Fruit fly (Drosophila melanogaster) whole organism: Measurements from ENCODE around the gene Fbxl4.

Experiments used
- CG8478 ChIP-seq: fragments of >200 bp; optimal IDR thresholded peaks from 2 replicates; lab custom pipeline; 2018; ENCODE audit warnings: inconsistent platforms
- Dll ChIP-seq: fragments of >200 bp; optimal IDR thresholded peaks from 2 replicates; lab custom pipeline; 2017
- EcR ChIP-seq, 2 experiments: fragments of >200 bp; optimal IDR thresholded peaks; 2 replicates each; lab custom pipeline; 2017; ENCODE audit warnings: missing biosample characterization in 2 of 2, missing genetic modification characterization in 2 of 2, missing genetic modification reagents in 2 of 2
- pan ChIP-seq: fragments of >200 bp; optimal IDR thresholded peaks from 2 replicates; lab custom pipeline; 2017
- psq ChIP-seq: fragments of >200 bp; optimal IDR thresholded peaks from 2 replicates; lab custom pipeline; 2017
- usp ChIP-seq: fragments of >200 bp; optimal IDR thresholded peaks from 2 replicates; lab custom pipeline; 2017; ENCODE audit warnings: missing biosample characterization, missing genetic modification characterization, mixed read lengths

Gene Fbxl4

DNA sequence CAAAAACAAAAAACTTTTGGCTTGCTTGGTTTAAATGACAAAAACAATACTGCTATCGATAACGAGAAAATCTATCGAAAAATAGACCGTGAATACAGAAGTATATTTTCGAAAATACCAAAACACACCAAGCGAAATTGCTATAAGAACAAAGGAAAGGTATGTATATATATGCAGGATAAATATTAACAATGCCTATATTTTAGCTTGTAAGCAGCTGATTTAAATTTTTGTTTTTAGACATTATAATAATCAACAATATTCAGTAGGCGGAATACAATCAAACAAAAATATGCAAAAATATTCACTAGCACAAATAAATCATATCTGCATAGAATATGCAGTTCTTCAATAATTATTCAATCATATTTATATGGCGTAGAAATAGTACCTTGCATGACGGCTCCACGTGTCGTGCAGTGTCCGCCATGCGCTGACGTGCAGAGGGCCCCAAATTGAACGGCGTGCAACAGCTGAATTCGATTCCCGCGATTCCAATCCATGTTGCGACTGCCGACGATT, at the start of gene Fbxl4, which contains the start of gene Dus2:
Gene Fbxl4, minus strand, starts transcription at position 51 of the 522 bp plus-strand sequence.
Gene Dus2, plus strand, starts transcription at position 116 of the 522 bp plus-strand sequence.
- TF ChIP-seq Dll (lab: Kevin White, UChicago) (no peak), usp (GFP tag; lab: Kevin White, UChicago) (no peak), EcR (GFP tag; optimal IDR thresholded peaks at IDR 0.05; lab: Kevin White, UChicago) (no peak), pan (lab: Kevin White, UChicago) (no peak), CG8478 (lab: Kevin White, UChicago) (no peak), psq (lab: Kevin White, UChicago) (no peak)

DNA sequence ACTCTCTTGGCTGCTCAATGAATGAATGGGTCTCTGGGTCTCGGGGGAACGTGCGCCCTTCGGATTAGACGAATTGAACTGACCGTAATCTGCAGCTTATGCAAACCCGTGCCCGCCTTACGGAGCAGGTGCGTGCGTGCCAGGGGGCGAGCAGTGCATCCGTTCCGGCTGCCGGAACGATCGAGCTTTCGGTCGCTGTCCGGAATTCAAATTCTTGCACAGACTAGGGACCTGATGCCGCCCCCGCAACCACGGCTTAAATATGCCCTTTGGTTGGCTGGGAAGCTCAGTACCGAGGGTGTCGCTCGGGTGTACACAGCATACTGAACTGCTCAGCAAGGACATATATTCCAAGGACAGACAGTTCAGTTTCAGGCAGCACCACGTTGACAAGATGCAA, 39.7 kb upstream of the Fbxl4 start, which contains the start of gene Muc12Ea:
Gene Muc12Ea, plus strand, starts transcription at position 301 of the 400 bp plus-strand sequence.
- no peak for TF ChIP-seq usp (GFP tag; lab: Kevin White, UChicago)
- TF ChIP-seq pan (lab: Kevin White, UChicago) = no peak
- TF ChIP-seq CG8478 (lab: Kevin White, UChicago) = no peak
- TF ChIP-seq Dll (lab: Kevin White, UChicago) = no peak
- no peak for TF ChIP-seq EcR (GFP tag; optimal IDR thresholded peaks at IDR 0.05; lab: Kevin White, UChicago)
- no peak for TF ChIP-seq psq (lab: Kevin White, UChicago)

DNA sequence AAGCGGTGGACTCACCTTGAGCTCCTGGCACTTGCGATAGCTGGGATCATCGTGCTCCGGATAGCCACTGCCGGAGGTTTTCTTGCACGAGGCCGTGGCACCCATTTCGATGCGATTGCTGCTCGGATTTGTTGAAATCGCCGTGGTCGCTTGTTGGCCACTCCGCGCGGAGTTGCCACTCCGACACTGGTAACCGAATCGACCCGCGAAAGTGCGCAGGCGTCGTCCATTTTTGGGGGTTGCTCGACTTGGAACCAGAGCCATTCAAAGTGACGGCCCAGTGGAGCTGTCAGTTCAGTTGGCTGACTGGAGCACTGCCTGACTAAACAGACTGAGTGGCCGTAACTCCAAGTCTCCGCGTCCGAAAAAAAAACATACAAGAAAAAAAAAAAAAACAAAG, 28.4 kb upstream of the Fbxl4 start, which contains the start of the genes CG13404 and na:
Gene CG13404, minus strand, starts transcription at position 176 of the 400 bp plus-strand sequence.
Gene na, plus strand, starts transcription at position 293 of the 400 bp plus-strand sequence.
- TF ChIP-seq Dll (lab: Kevin White, UChicago) = no peak
- no peak for TF ChIP-seq psq (lab: Kevin White, UChicago)
- TF ChIP-seq EcR (GFP tag; optimal IDR thresholded peaks at IDR 0.05; lab: Kevin White, UChicago) = no peak
- TF ChIP-seq pan (lab: Kevin White, UChicago) = no peak

DNA sequence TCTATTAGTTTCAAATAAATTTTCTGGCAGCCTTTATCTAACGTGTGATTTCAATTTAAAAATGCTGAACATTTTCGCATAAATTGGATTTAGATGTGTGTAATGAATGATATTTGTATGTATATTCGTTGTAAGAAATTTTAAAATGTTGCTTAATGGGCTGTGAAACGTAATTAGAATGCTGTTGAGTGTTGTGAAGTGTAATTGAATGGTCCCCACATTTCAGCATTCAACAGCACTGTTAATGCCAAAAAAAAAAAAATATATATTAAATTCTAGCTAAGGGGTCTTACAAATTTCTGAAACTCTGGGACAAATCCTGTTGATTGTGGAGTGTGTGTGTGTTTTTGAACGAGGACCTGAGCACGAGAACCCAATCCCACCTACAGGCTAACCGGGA, 27.4 kb upstream of the Fbxl4 start:
- TF ChIP-seq CG8478 (lab: Kevin White, UChicago) (no peak), Dll (lab: Kevin White, UChicago) (no peak), psq (lab: Kevin White, UChicago) (no peak), usp (GFP tag; lab: Kevin White, UChicago) (no peak), EcR (GFP tag; optimal IDR thresholded peaks at IDR 0.05; lab: Kevin White, UChicago) (no peak), pan (lab: Kevin White, UChicago) (no peak)

DNA sequence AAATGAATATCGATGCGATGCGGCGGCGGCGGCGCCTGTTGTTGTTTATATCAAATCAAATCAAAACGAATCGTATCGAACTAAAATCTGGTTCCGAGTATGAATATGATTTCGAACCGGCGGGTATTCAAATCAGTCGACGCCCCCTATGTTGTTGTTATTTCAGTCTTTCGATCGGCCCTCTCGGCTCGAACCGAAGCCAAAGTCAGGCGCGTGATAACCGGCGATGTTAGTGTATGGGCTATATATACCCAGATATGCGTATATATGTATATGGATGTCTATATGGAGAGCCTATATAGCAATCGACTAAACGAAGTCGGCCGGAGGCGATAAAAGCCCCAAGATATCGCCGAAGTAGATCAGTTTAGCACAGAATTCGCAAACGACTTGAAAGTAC, 23.1 kb upstream of the Fbxl4 start, which contains the start of the genes CG46317 and Tat:
Gene CG46317, plus strand, starts transcription at position 361 of the 400 bp plus-strand sequence.
Gene Tat, plus strand, starts transcription at position 361 of the 400 bp plus-strand sequence.
- TF ChIP-seq psq (lab: Kevin White, UChicago) (no peak), Dll (lab: Kevin White, UChicago) (no peak), pan (lab: Kevin White, UChicago) (no peak), usp (GFP tag; lab: Kevin White, UChicago) (no peak), EcR (GFP tag; optimal IDR thresholded peaks at IDR 0.05; lab: Kevin White, UChicago) (no peak), CG8478 (lab: Kevin White, UChicago) (no peak)

DNA sequence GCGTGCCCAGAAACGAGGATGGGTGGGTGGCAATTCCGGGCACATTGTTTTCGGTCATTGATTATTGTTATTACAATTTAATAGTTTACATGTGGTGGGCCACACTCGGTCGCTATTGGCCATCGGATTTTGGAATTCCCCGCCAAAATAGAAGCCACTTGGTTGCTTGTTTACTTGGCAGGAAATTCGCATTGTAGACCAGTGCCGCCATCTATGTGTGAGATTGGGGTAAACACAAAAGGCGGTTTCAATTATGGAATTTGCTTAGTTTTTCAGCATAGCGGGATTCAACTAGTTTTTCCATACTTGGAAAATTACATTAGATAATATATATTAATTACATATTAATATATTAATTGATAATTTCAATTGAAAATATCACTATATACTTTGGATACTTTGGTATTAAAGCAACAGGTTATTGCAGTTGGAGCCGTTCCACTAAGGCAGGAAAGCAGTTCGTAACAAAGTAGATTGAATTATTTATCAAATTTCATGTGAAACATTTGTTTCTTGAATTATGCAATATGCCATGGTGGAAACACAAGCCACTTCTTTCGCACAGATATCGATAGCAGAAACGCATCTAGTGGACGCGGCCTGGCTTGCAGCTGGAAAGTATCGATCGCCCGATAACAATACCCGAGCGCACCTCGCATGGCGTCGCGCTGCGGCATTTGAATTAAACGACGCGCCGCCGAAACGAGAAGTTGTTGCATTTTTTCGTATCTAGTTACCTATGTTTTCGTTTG, 9.5 kb upstream of the Fbxl4 start, which contains the start of gene mud:
Gene mud, plus strand, starts transcription at position 698 of the 752 bp plus-strand sequence.
- TF ChIP-seq Dll (lab: Kevin White, UChicago) (no peak), usp (GFP tag; lab: Kevin White, UChicago) (no peak), EcR (GFP tag; optimal IDR thresholded peaks at IDR 0.05; lab: Kevin White, UChicago) (no peak), pan (lab: Kevin White, UChicago) (no peak), psq (lab: Kevin White, UChicago) (no peak), CG8478 (lab: Kevin White, UChicago) (no peak)

DNA sequence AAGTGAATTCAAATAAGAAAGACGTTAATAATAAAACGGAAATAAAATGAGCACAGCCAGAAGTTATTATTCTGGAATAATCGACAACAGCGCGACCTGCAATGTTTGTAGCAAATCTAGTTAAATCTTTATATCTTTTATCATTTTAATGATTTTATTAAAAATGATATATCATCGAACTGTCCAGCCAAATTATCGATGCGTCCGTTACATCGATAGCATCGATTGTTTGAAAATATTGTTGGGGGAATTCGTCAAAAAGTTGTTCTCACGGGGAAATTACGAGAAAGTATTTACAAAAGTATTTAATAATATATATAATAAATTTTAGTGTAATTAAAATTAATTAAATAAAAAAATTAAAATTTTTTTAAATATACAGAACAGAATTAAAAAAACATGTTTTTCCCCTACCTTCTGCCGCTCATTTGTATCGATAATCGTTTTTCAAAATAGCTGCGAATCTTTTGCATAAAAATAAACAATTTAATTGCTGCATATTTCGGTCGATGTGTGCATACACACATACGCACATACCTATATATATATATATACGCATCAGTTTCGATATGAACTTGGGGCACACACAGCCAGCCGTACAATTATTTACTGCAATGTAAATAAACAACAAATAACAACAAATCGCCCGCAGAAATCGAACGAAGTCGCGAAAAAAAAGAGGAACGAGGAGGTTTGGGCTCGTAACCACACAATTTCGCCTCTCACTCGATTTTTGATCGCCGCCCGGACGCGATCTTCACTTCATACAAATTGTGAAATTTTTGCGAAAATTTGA, 5.4 kb upstream of the Fbxl4 start, which contains the start of gene CG32599:
Gene CG32599, plus strand, starts transcription at position 746 of the 796 bp plus-strand sequence.
- TF ChIP-seq CG8478 (lab: Kevin White, UChicago) = no peak
- no peak for TF ChIP-seq Dll (lab: Kevin White, UChicago)

DNA sequence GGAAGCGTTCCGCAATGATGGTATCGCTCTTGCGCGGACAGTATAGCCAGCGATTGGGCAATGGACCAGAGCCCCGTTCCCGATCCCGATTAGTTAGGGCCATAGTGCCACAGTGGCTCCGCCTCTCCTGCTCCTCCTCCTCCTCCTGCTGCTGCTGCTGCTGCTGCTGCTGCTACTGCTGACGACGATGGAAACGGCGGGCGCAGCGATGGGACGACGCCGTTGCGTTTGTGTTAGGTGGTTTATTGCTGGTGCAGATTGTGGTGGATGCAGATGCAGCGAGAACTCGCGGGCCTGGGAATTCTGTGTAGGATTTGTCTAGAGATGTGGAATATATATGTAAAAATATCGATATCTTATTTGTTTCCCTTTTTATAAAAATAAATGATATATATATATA, 4.8 kb upstream of the Fbxl4 start, which contains the start of gene mRNA-cap:
Gene mRNA-cap, minus strand, starts transcription at position 344 of the 400 bp plus-strand sequence.
- no peak for TF ChIP-seq pan (lab: Kevin White, UChicago)
- no peak for TF ChIP-seq Dll (lab: Kevin White, UChicago)
- no peak for TF ChIP-seq usp (GFP tag; lab: Kevin White, UChicago)
- TF ChIP-seq CG8478 (lab: Kevin White, UChicago) = no peak
- no peak for TF ChIP-seq psq (lab: Kevin White, UChicago)
- no peak for TF ChIP-seq EcR (GFP tag; optimal IDR thresholded peaks at IDR 0.05; lab: Kevin White, UChicago)

DNA sequence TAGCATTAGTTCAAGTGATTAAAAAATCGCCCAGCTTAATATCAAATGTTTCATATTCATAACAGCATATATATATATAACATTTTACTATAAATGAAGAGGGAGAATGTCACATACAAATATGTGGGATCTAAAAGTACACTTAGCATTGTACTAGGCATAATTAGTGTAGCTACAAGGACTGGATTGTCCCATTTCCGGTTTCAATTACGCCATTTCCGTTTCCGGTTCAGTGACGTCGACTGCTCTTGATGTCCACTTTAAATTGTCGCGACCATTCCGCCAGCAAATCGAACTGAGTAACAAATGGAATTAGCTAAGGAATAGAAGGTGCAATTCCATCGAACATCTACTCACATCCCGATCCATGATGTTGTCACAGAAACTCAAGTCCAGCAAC, 3.3 kb downstream of the Fbxl4 start:
- no peak for TF ChIP-seq usp (GFP tag; lab: Kevin White, UChicago)
- TF ChIP-seq Dll (lab: Kevin White, UChicago) = no peak
- no peak for TF ChIP-seq CG8478 (lab: Kevin White, UChicago)
- no peak for TF ChIP-seq psq (lab: Kevin White, UChicago)
- TF ChIP-seq EcR (GFP tag; optimal IDR thresholded peaks at IDR 0.05; lab: Kevin White, UChicago) = no peak
- TF ChIP-seq pan (lab: Kevin White, UChicago) = no peak

DNA sequence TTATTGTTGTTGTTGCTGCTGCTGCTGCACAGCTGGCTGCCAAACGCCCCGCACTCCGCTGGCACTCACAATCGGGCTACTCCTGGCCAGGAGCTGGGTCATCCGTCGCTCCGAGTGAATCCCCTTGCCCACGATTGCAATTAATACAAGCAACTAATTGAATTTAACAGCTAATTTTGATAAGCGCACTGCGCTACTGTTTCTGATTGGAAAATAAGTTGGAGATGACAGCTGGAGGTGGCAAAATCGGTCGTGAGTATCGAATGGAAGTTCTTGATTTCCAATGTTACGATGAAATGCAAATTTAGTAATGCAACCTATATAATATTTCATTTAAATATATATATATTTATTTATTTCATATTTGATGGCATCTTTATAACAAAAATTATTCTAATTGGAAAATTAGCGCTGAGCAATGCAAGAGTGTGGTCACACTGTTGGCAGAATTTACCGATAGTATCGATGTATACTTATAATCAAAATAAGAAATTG, 3.8 kb downstream of the Fbxl4 start, which contains the start of gene CG42271:
Gene CG42271, minus strand, starts transcription at position 224 of the 495 bp plus-strand sequence.
- TF ChIP-seq Dll (lab: Kevin White, UChicago) = no peak
- no peak for TF ChIP-seq usp (GFP tag; lab: Kevin White, UChicago)
- no peak for TF ChIP-seq CG8478 (lab: Kevin White, UChicago)
- TF ChIP-seq pan (lab: Kevin White, UChicago) = no peak
- no peak for TF ChIP-seq psq (lab: Kevin White, UChicago)
- TF ChIP-seq EcR (GFP tag; optimal IDR thresholded peaks at IDR 0.05; lab: Kevin White, UChicago) = no peak
